Worm (Caenorhabditis elegans) whole organism, L2 larva: Measurements from ENCODE around the gene gab-1.
A peak's percentile ranks its signal among the peaks of the same experiment; 100 is the strongest.

Experiments used
- C34F6.9 ChIP-seq: fragments of 150-350 bp; optimal IDR thresholded peaks from 2 replicates; lab custom pipeline; 2014; ENCODE audit warnings: missing biosample characterization, missing genetic modification characterization
- F13H6.1 ChIP-seq: sonication (generic microtip); optimal IDR thresholded peaks from 2 replicates; lab custom pipeline; 2016; ENCODE audit warnings: missing genetic modification characterization, missing compliant biosample characterization
- R02D3.7 ChIP-seq: fragments of 150-350 bp; optimal IDR thresholded peaks from 2 replicates; lab custom pipeline; 2014; ENCODE audit warnings: missing biosample characterization, missing genetic modification characterization
- Y55F3AM.14 ChIP-seq: fragments of 200-800 bp; sonication (Bioruptor generic); optimal IDR thresholded peaks from 2 replicates; lab custom pipeline; 2018; ENCODE audit warnings: mild to moderate bottlenecking, missing genetic modification characterization, missing compliant biosample characterization
- aly-2 ChIP-seq: fragments of 150-350 bp; optimal IDR thresholded peaks from 2 replicates; lab custom pipeline; 2014; ENCODE audit warnings: missing biosample characterization, missing genetic modification characterization
- ama-1 ChIP-seq: fragments of 150-350 bp; optimal IDR thresholded peaks from 2 replicates; lab custom pipeline; 2018; ENCODE audit warnings: inconsistent platforms
- ceh-16 ChIP-seq: fragments of 150-350 bp; optimal IDR thresholded peaks from 2 replicates; lab custom pipeline; 2014; ENCODE audit warnings: missing biosample characterization, missing genetic modification characterization
- ceh-82 ChIP-seq: fragments of 150-350 bp; optimal IDR thresholded peaks from 2 replicates; lab custom pipeline; 2014; ENCODE audit warnings: missing biosample characterization, missing genetic modification characterization
- egl-27 ChIP-seq: sonication (generic microtip); optimal IDR thresholded peaks from 3 replicates; lab custom pipeline; 2017; ENCODE audit warnings: missing biosample characterization, missing genetic modification reagents, missing genetic modification characterization
- elt-3 ChIP-seq: sonication (generic microtip); optimal IDR thresholded peaks from 2 replicates; lab custom pipeline; 2017; ENCODE audit warnings: missing biosample characterization, missing genetic modification characterization
- fos-1 ChIP-seq: fragments of 150-350 bp; optimal IDR thresholded peaks from 2 replicates; lab custom pipeline; 2014; ENCODE audit warnings: missing biosample characterization, missing genetic modification characterization
- gmeb-1 ChIP-seq: fragments of 150-350 bp; optimal IDR thresholded peaks from 2 replicates; lab custom pipeline; 2014; ENCODE audit warnings: missing biosample characterization, missing genetic modification characterization
- lin-11 ChIP-seq: fragments of 150-350 bp; sonication (generic microtip); optimal IDR thresholded peaks from 2 replicates; lab custom pipeline; 2014; ENCODE audit warnings: missing biosample characterization, missing genetic modification characterization, inconsistent platforms, mixed read lengths
- lin-39 ChIP-seq: fragments of 150-350 bp; optimal IDR thresholded peaks from 2 replicates; lab custom pipeline; 2014; ENCODE audit warnings: missing biosample characterization, missing genetic modification reagents, missing genetic modification characterization
- lsy-2 ChIP-seq, 2 experiments: fragments of 150-350 bp in 1 of 2; sonication (generic microtip) in 1 of 2; optimal IDR thresholded peaks; 2 replicates each; lab custom pipeline; 2014 to 2017; ENCODE audit warnings: missing biosample characterization in 2 of 2, missing genetic modification characterization in 2 of 2
- mab-5 ChIP-seq: fragments of 150-350 bp; optimal IDR thresholded peaks from 2 replicates; lab custom pipeline; 2014; ENCODE audit warnings: missing biosample characterization, missing genetic modification characterization
- mbf-1 ChIP-seq: sonication (generic microtip); optimal IDR thresholded peaks from 2 replicates; lab custom pipeline; 2017; ENCODE audit warnings: missing biosample characterization, missing genetic modification characterization
- nhr-10 ChIP-seq: sonication (generic microtip); optimal IDR thresholded peaks from 2 replicates; lab custom pipeline; 2017; ENCODE audit warnings: missing biosample characterization, missing genetic modification characterization
- nhr-11 ChIP-seq: fragments of 150-350 bp; optimal IDR thresholded peaks from 2 replicates; lab custom pipeline; 2014; ENCODE audit warnings: missing biosample characterization, missing genetic modification characterization
- nhr-12 ChIP-seq: fragments of 150-350 bp; optimal IDR thresholded peaks from 2 replicates; lab custom pipeline; 2014; ENCODE audit warnings: missing biosample characterization, missing genetic modification characterization
- nhr-129 ChIP-seq: fragments of 150-350 bp; optimal IDR thresholded peaks from 2 replicates; lab custom pipeline; 2014; ENCODE audit warnings: missing biosample characterization, missing genetic modification characterization
- nhr-25 ChIP-seq: fragments of 150-350 bp; sonication (generic microtip); optimal IDR thresholded peaks from 3 replicates; lab custom pipeline; 2014; ENCODE audit warnings: missing biosample characterization, missing genetic modification characterization
- nhr-77 ChIP-seq: fragments of 150-350 bp; optimal IDR thresholded peaks from 2 replicates; lab custom pipeline; 2014; ENCODE audit warnings: missing biosample characterization, missing genetic modification characterization
- peb-1 ChIP-seq: fragments of 150-350 bp; optimal IDR thresholded peaks from 2 replicates; lab custom pipeline; 2014; ENCODE audit warnings: missing biosample characterization, missing genetic modification characterization
- sem-4 ChIP-seq: fragments of 150-350 bp; optimal IDR thresholded peaks from 2 replicates; lab custom pipeline; 2014; ENCODE audit warnings: missing biosample characterization, missing genetic modification reagents, missing genetic modification characterization
- skn-1 ChIP-seq: sonication (generic microtip); optimal IDR thresholded peaks from 2 replicates; lab custom pipeline; 2017; ENCODE audit warnings: missing biosample characterization, missing genetic modification characterization
- unc-55 ChIP-seq: fragments of 150-350 bp; sonication (generic microtip); optimal IDR thresholded peaks from 3 replicates; lab custom pipeline; 2014; ENCODE audit warnings: missing biosample characterization, missing genetic modification reagents, missing genetic modification characterization
- zag-1 ChIP-seq: fragments of 150-350 bp; optimal IDR thresholded peaks from 2 replicates; lab custom pipeline; 2014; ENCODE audit warnings: missing biosample characterization, missing genetic modification characterization
- ztf-1 ChIP-seq: fragments of 200-800 bp; sonication (Bioruptor generic); conservative IDR thresholded peaks from 2 replicates; pipeline ENCODE4 v1.3.6; 2022; ENCODE audit warnings: missing genetic modification characterization, missing compliant biosample characterization

gab-1 gene

ce11 chrIII:12773753-12774152 lies 5.8 kb downstream of the gab-1 start:
- TF ChIP-seq nhr-25 (tag; lab: Kevin White, UChicago) (no peak), sem-4 (tag; lab: Kevin White, UChicago) (no peak), fos-1 (tag; lab: Kevin White, UChicago) (no peak), nhr-11 (tag; lab: Kevin White, UChicago) (no peak), nhr-77 (tag; lab: Kevin White, UChicago) (no peak), elt-3 (tag; lab: Kevin White, UChicago) (no peak), nhr-12 (tag; lab: Kevin White, UChicago) (no peak), ceh-16 (tag; lab: Kevin White, UChicago) (no peak), ztf-1 (GFP tag; lab: Robert Waterston, UW) (no peak), lsy-2 (tag; optimal IDR thresholded peaks at IDR 0.05; lab: Kevin White, UChicago) (no peak), R02D3.7 (tag; lab: Kevin White, UChicago) (no peak), C34F6.9 (no peak), Y55F3AM.14 (GFP tag; lab: Kevin White, UChicago) (no peak), gmeb-1 (tag; lab: Kevin White, UChicago) (no peak), F13H6.1 (no peak), lin-39 (no peak)

ce11 chrIII:12764241-12764640 lies 15.3 kb downstream of the gab-1 start, which contains the start of the genes irld-19 and irld-61:
TSS of gene irld-19 (minus strand) at chrIII:12764341.
TSS of gene irld-61 (plus strand) at chrIII:12764553.
- no peak for TF ChIP-seq ceh-82
- no peak for TF ChIP-seq ama-1 (lab: Kevin White, UChicago)
- TF ChIP-seq nhr-10 (tag; lab: Kevin White, UChicago) = no peak
- TF ChIP-seq lin-11 (tag; lab: Kevin White, UChicago) = no peak
- TF ChIP-seq egl-27 (tag; lab: Kevin White, UChicago) = no peak
- TF ChIP-seq nhr-129 (tag; lab: Kevin White, UChicago) = no peak
- no peak for TF ChIP-seq aly-2 (tag; lab: Kevin White, UChicago)
- no peak for TF ChIP-seq mbf-1
- no peak for TF ChIP-seq nhr-11 (tag; lab: Kevin White, UChicago)
- TF ChIP-seq ceh-16 (tag; lab: Kevin White, UChicago) = no peak

- no peak for TF ChIP-seq zag-1 (tag; lab: Kevin White, UChicago)
Measured at ce11 chrIII:12757367-12757766, 22.2 kb downstream of the gab-1 start, which contains the start of gene srw-9. TSS of gene srw-9 (plus strand) at chrIII:12757667.

ce11 chrIII:12755048-12755447 lies 24.5 kb downstream of the gab-1 start, which contains the start of gene srw-10:
TSS of gene srw-10 (plus strand) at chrIII:12755348.
- TF ChIP-seq ztf-1 (GFP tag; lab: Robert Waterston, UW) = no peak

- TF ChIP-seq unc-55 (GFP tag; lab: Kevin White, UChicago) (no peak), mab-5 (tag; lab: Kevin White, UChicago) (no peak), egl-27 (tag; lab: Kevin White, UChicago) (no peak), nhr-129 (tag; lab: Kevin White, UChicago) (no peak), fos-1 (tag; lab: Kevin White, UChicago) (no peak), nhr-10 (tag; lab: Kevin White, UChicago) (no peak), elt-3 (tag; lab: Kevin White, UChicago) (no peak), ceh-82 (no peak), R02D3.7 (tag; lab: Kevin White, UChicago) (no peak), nhr-11 (tag; lab: Kevin White, UChicago) (no peak), aly-2 (tag; lab: Kevin White, UChicago) (no peak), F13H6.1 (no peak), skn-1 (tag; lab: Kevin White, UChicago) (no peak)
Measured at ce11 chrIII:12750831-12751230, 28.7 kb downstream of the gab-1 start, which contains the start of the genes irld-60 and irld-20. TSS of gene irld-60 (minus strand) at chrIII:12750931. TSS of gene irld-20 (plus strand) at chrIII:12751109.

- TF ChIP-seq ama-1 (lab: Kevin White, UChicago) (no peak), ztf-1 (GFP tag; lab: Robert Waterston, UW) (0 out of 2 replicates have a peak, but pooled peaks have one; percentile 25), peb-1 (tag; lab: Kevin White, UChicago) (no peak), nhr-77 (tag; lab: Kevin White, UChicago) (no peak), nhr-11 (tag; lab: Kevin White, UChicago) (no peak)
- TF ChIP-seq, all 48 proteins: peak for 1
Measured at ce11 chrIII:12746369-12746855, 33.1 kb downstream of the gab-1 start, which contains the start of gene Y111B2A.21. TSS of gene Y111B2A.21 (plus strand) at chrIII:12746419.
